Fruit fly (Drosophila melanogaster): Measurements from ENCODE around the gene Tsf1.

- TF ChIP-seq psq (optimal IDR thresholded peaks at IDR 0.05) (no peak), pan (optimal IDR thresholded peaks at IDR 0.05) (no peak)
Measured at dm6 chrX:18402564-18402963, 15.7 kb downstream of the Tsf1 start.

Measured in whole organism.